Worm (Caenorhabditis elegans) whole organism, young adult: ENCODE measurements around the gene F58H1.6.
A peak's percentile ranks its signal among the peaks of the same experiment; 100 is the strongest.

ENCODE experiments used
- B0035.1 ChIP-seq: sonication (generic microtip); optimal IDR thresholded peaks from 2 replicates; lab custom pipeline; 2016; ENCODE audit warnings: missing genetic modification characterization, mild to moderate bottlenecking, missing compliant biosample characterization, missing genotype, missing genetic modification reagents
- B0336.3 ChIP-seq: fragments of 200-800 bp; sonication (Bioruptor generic); IDR thresholded peaks from 2 replicates; pipeline ENCODE4 v1.3.6; 2022; ENCODE audit warnings: missing genetic modification characterization, missing compliant biosample characterization
- C06A6.2 ChIP-seq: fragments of 200-800 bp; sonication (Bioruptor generic); conservative IDR thresholded peaks from 2 replicates; pipeline ENCODE4 v1.3.6; 2022; ENCODE audit warnings: missing genetic modification characterization, missing compliant biosample characterization
- D2030.7 ChIP-seq: fragments of 200-800 bp; sonication (Bioruptor generic); IDR thresholded peaks from 2 replicates; pipeline ENCODE4 v1.3.6; 2022; ENCODE audit warnings: missing genetic modification reagents, missing genetic modification characterization, missing compliant biosample characterization
- F55B11.4 ChIP-seq: sonication (generic microtip); optimal IDR thresholded peaks from 2 replicates; lab custom pipeline; 2016; ENCODE audit warnings: missing compliant biosample characterization, missing genetic modification characterization, borderline replicate concordance; ENCODE audit not compliant: insufficient read depth
- F57C9.4 ChIP-seq: sonication (generic microtip); optimal IDR thresholded peaks from 2 replicates; lab custom pipeline; 2017; ENCODE audit warnings: mild to moderate bottlenecking, missing genetic modification characterization, missing compliant biosample characterization
- T07F8.4 ChIP-seq: sonication (generic microtip); optimal IDR thresholded peaks from 2 replicates; lab custom pipeline; 2016; ENCODE audit warnings: mild to moderate bottlenecking, missing genetic modification characterization, moderate library complexity, missing compliant biosample characterization
- Y53F4B.3 ChIP-seq: fragments of 200-800 bp; sonication (Bioruptor generic); IDR thresholded peaks from 2 replicates; pipeline ENCODE4 v1.3.6; 2022; ENCODE audit warnings: missing genetic modification reagents, missing genetic modification characterization, missing compliant biosample characterization
- Y53G8AR.9 ChIP-seq: fragments of 200-800 bp; sonication (Bioruptor generic); conservative IDR thresholded peaks from 2 replicates; pipeline ENCODE4 v1.3.6; 2022; ENCODE audit warnings: missing genetic modification reagents, missing genetic modification characterization, missing compliant biosample characterization
- Y56A3A.18 ChIP-seq: fragments of 200-800 bp; sonication (Bioruptor generic); IDR thresholded peaks from 2 replicates; pipeline ENCODE4 v1.3.6; 2022; ENCODE audit warnings: missing genetic modification reagents, missing genetic modification characterization, missing compliant biosample characterization
- Y67H2A.10 ChIP-seq: fragments of 200-800 bp; sonication (Bioruptor generic); conservative IDR thresholded peaks from 2 replicates; pipeline ENCODE4 v1.3.6; 2022; ENCODE audit warnings: missing genetic modification reagents, missing genetic modification characterization, missing compliant biosample characterization
- Y95B8A.8 ChIP-seq: fragments of 200-800 bp; sonication (Bioruptor generic); IDR thresholded peaks from 2 replicates; pipeline ENCODE4 v1.3.6; 2022; ENCODE audit warnings: missing genetic modification reagents, missing genetic modification characterization, missing compliant biosample characterization
- aptf-2 ChIP-seq: fragments of 200-800 bp; sonication (Bioruptor generic); conservative IDR thresholded peaks from 2 replicates; pipeline ENCODE4 v1.3.6; 2022; ENCODE audit warnings: missing genetic modification reagents, missing genetic modification characterization, missing compliant biosample characterization
- aptf-3 ChIP-seq: fragments of 200-800 bp; sonication (Bioruptor generic); IDR thresholded peaks from 2 replicates; pipeline ENCODE4 v1.3.6; 2022; ENCODE audit warnings: missing genetic modification characterization, missing compliant biosample characterization
- attf-6 ChIP-seq: fragments of 200-800 bp; sonication (Bioruptor generic); IDR thresholded peaks from 2 replicates; pipeline ENCODE4 v1.3.6; 2022; ENCODE audit warnings: missing genetic modification reagents, missing genetic modification characterization, missing compliant biosample characterization
- ccch-3 ChIP-seq: fragments of 200-800 bp; sonication (Bioruptor generic); optimal IDR thresholded peaks from 2 replicates; lab custom pipeline; 2018; ENCODE audit warnings: mild to moderate bottlenecking, missing genetic modification characterization, missing compliant biosample characterization
- cebp-1 ChIP-seq, 2 experiments: fragments of 200-800 bp in 1 of 2; sonication (Bioruptor generic) in 1 of 2; sonication (generic microtip) in 1 of 2; IDR thresholded peaks in 1 of 2; optimal IDR thresholded peaks in 1 of 2; 2 replicates each; pipeline versions ENCODE4 v1.3.6 to Lab custom; 2017 to 2022; ENCODE audit warnings: missing compliant biosample characterization in 2 of 2, missing genetic modification characterization in 2 of 2, mild to moderate bottlenecking in 1 of 2, missing genetic modification reagents in 1 of 2, moderate library complexity in 1 of 2
- ceh-27 ChIP-seq: fragments of 200-800 bp; sonication (Bioruptor generic); optimal IDR thresholded peaks from 2 replicates; lab custom pipeline; 2018; ENCODE audit warnings: mild to moderate bottlenecking, missing genetic modification characterization, moderate library complexity, missing compliant biosample characterization
- dpff-1 ChIP-seq: sonication (generic microtip); optimal IDR thresholded peaks from 2 replicates; lab custom pipeline; 2017; ENCODE audit warnings: mild to moderate bottlenecking, missing genetic modification characterization, missing compliant biosample characterization
- egl-44 ChIP-seq: fragments of 200-800 bp; sonication (Bioruptor generic); IDR thresholded peaks from 2 replicates; pipeline ENCODE4 v1.3.6; 2022; ENCODE audit warnings: missing genetic modification reagents, missing genetic modification characterization, missing compliant biosample characterization
- ekl-4 ChIP-seq: fragments of 200-800 bp; sonication (Bioruptor generic); IDR thresholded peaks from 2 replicates; pipeline ENCODE4 v1.3.6; 2022; ENCODE audit warnings: missing genetic modification reagents, missing genetic modification characterization, missing compliant biosample characterization
- fkh-3 ChIP-seq: sonication (generic microtip); optimal IDR thresholded peaks from 2 replicates; lab custom pipeline; 2016; ENCODE audit warnings: mild to moderate bottlenecking, missing genetic modification characterization, missing compliant biosample characterization
- hmg-1.2 ChIP-seq: fragments of 200-800 bp; sonication (Bioruptor generic); IDR thresholded peaks from 2 replicates; pipeline ENCODE4 v1.3.6; 2022; ENCODE audit warnings: missing genetic modification reagents, missing genetic modification characterization, missing compliant biosample characterization
- hmg-20 ChIP-seq: fragments of 200-800 bp; sonication (Bioruptor generic); IDR thresholded peaks from 2 replicates; pipeline ENCODE4 v1.3.6; 2022; ENCODE audit warnings: missing genetic modification reagents, missing genetic modification characterization, missing compliant biosample characterization
- hrde-1 ChIP-seq: sonication (generic microtip); optimal IDR thresholded peaks from 2 replicates; lab custom pipeline; 2016; ENCODE audit warnings: missing genetic modification characterization, mild to moderate bottlenecking, missing compliant biosample characterization, moderate library complexity, missing genotype, missing genetic modification reagents, borderline replicate concordance
- lag-1 ChIP-seq: fragments of 200-800 bp; sonication (Bioruptor generic); IDR thresholded peaks from 2 replicates; pipeline ENCODE4 v1.3.6; 2022; ENCODE audit warnings: missing genetic modification reagents, missing genetic modification characterization, missing compliant biosample characterization
- lin-40 ChIP-seq: sonication (generic microtip); optimal IDR thresholded peaks from 2 replicates; lab custom pipeline; 2016; ENCODE audit warnings: missing genetic modification characterization, mild to moderate bottlenecking, missing compliant biosample characterization, missing genotype, missing genetic modification reagents
- lir-1 ChIP-seq: fragments of 200-800 bp; sonication (Bioruptor generic); conservative IDR thresholded peaks from 2 replicates; pipeline ENCODE4 v1.3.6; 2022; ENCODE audit warnings: missing genetic modification reagents, missing genetic modification characterization, missing compliant biosample characterization
- lsl-1 ChIP-seq: fragments of 200-800 bp; sonication (Bioruptor generic); optimal IDR thresholded peaks from 2 replicates; lab custom pipeline; 2018; ENCODE audit warnings: mild to moderate bottlenecking, missing genetic modification characterization, moderate library complexity, missing compliant biosample characterization
- madf-6 ChIP-seq: fragments of 200-800 bp; sonication (Bioruptor generic); IDR thresholded peaks from 2 replicates; pipeline ENCODE4 v1.3.6; 2022; ENCODE audit warnings: missing genetic modification reagents, missing genetic modification characterization, missing compliant biosample characterization
- madf-8 ChIP-seq: fragments of 200-800 bp; sonication (Bioruptor generic); conservative IDR thresholded peaks from 2 replicates; pipeline ENCODE4 v1.3.6; 2022; ENCODE audit warnings: missing genetic modification reagents, missing genetic modification characterization, missing compliant biosample characterization
- mes-4 ChIP-seq: sonication (generic microtip); optimal IDR thresholded peaks from 2 replicates; lab custom pipeline; 2016; ENCODE audit warnings: missing genotype, missing genetic modification characterization, missing compliant biosample characterization
- mxl-1 ChIP-seq: sonication (generic microtip); optimal IDR thresholded peaks from 2 replicates; lab custom pipeline; 2016; ENCODE audit warnings: missing genetic modification characterization, missing compliant biosample characterization
- nhr-179 ChIP-seq: sonication (generic microtip); optimal IDR thresholded peaks from 2 replicates; lab custom pipeline; 2016; ENCODE audit warnings: mild to moderate bottlenecking, missing genetic modification characterization, missing compliant biosample characterization
- nhr-27 ChIP-seq: fragments of 200-800 bp; sonication (Bioruptor generic); optimal IDR thresholded peaks from 2 replicates; lab custom pipeline; 2018; ENCODE audit warnings: mild to moderate bottlenecking, missing genetic modification characterization, moderate library complexity, missing compliant biosample characterization
- pbrm-1 ChIP-seq: fragments of 200-800 bp; sonication (Bioruptor generic); IDR thresholded peaks from 2 replicates; pipeline ENCODE4 v1.3.6; 2022; ENCODE audit warnings: missing genetic modification reagents, missing genetic modification characterization, missing compliant biosample characterization
- rpc-1 ChIP-seq, 2 experiments: fragments of 150-350 bp in 1 of 2; sonication (generic microtip) in 1 of 2; optimal IDR thresholded peaks; 2 replicates each; lab custom pipeline; 2014 to 2018; ENCODE audit warnings: missing biosample characterization in 1 of 2, missing genetic modification characterization in 1 of 2, missing genetic modification reagents in 1 of 2, missing genotype in 1 of 2
- snpc-1.1 ChIP-seq: sonication (generic microtip); optimal IDR thresholded peaks from 2 replicates; lab custom pipeline; 2017; ENCODE audit warnings: missing genetic modification characterization, mild to moderate bottlenecking, missing compliant biosample characterization, antibody characterized with exemption, moderate library complexity, missing genotype, missing genetic modification reagents; ENCODE audit not compliant: insufficient read depth
- somi-1 ChIP-seq: fragments of 200-800 bp; sonication (Bioruptor generic); optimal IDR thresholded peaks from 2 replicates; lab custom pipeline; 2018; ENCODE audit warnings: mild to moderate bottlenecking, missing genetic modification characterization, missing compliant biosample characterization
- unc-62 ChIP-seq: fragments of 150-350 bp; optimal IDR thresholded peaks from 2 replicates; lab custom pipeline; 2014; ENCODE audit warnings: missing biosample characterization, missing genetic modification reagents, missing genetic modification characterization
- ztf-22 ChIP-seq: fragments of 200-800 bp; sonication (Bioruptor generic); optimal IDR thresholded peaks from 2 replicates; lab custom pipeline; 2018; ENCODE audit warnings: mild to moderate bottlenecking, missing genetic modification characterization, moderate library complexity, missing compliant biosample characterization
- ztf-26 ChIP-seq: sonication (generic microtip); optimal IDR thresholded peaks from 2 replicates; lab custom pipeline; 2017; ENCODE audit warnings: missing genetic modification characterization, missing compliant biosample characterization
- ztf-3 ChIP-seq: fragments of 200-800 bp; sonication (Bioruptor generic); optimal IDR thresholded peaks from 2 replicates; lab custom pipeline; 2018; ENCODE audit warnings: mild to moderate bottlenecking, missing genetic modification characterization, missing compliant biosample characterization
- ztf-6 ChIP-seq: fragments of 200-800 bp; sonication (Bioruptor generic); IDR thresholded peaks from 2 replicates; pipeline ENCODE4 v1.3.6; 2022; ENCODE audit warnings: missing genetic modification reagents, missing genetic modification characterization, missing compliant biosample characterization

Gene F58H1.6

ce11 chrV:11942325-11942724, at the start of gene F58H1.6:
TSS of gene F58H1.6 (plus strand) at chrV:11942625.
- TF ChIP-seq ccch-3 (GFP tag; lab: Kevin White, UChicago): no peak
- TF ChIP-seq lsl-1: no peak
- no peak for TF ChIP-seq nhr-179 (tag; lab: Kevin White, UChicago)
- no peak for TF ChIP-seq ztf-22
- no peak for TF ChIP-seq lir-1 (GFP tag; lab: Robert Waterston, UW)
- no peak for TF ChIP-seq ztf-3 (GFP tag; lab: Kevin White, UChicago)
- TF ChIP-seq somi-1 (GFP tag; lab: Kevin White, UChicago): no peak
- no peak for TF ChIP-seq ceh-27 (GFP tag; lab: Kevin White, UChicago)
- TF ChIP-seq B0035.1 (tag; lab: Kevin White, UChicago): no peak
- no peak for TF ChIP-seq madf-6
- no peak for TF ChIP-seq attf-6 (GFP tag; lab: Robert Waterston, UW)
- TF ChIP-seq T07F8.4 (tag; lab: Kevin White, UChicago): no peak

DNA sequence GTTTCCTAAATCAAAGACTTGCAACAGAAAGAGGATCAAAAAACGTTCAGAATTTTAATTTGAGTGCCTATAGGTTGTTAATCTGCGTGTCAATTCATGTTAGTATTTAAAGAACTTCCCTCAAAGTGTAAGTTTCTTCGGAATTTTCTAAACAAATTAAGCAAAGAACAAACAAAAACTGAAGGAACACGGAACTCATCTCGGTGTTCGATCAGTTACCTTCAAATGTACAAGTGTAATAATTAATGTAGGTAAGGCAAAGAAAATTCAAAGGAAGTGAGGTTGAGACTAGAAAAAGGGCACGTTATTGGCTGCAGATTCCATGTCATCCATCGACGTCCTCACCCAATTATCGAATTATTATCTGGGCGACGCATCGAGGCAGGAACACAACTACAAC, 48.5 kb upstream of the F58H1.6 start, which contains the start of gene K12G11.6:
Gene K12G11.6, plus strand, starts transcription at position 357 of the 400 bp plus-strand sequence.
- TF ChIP-seq ztf-3 (GFP tag; lab: Kevin White, UChicago) (no peak), D2030.7 (no peak), ekl-4 (GFP tag; lab: Robert Waterston, UW) (no peak), ztf-26 (tag; lab: Kevin White, UChicago) (no peak), C06A6.2 (GFP tag; lab: Robert Waterston, UW) (no peak), rpc-1 (optimal IDR thresholded peaks at IDR 0.05; lab: Kevin White, UChicago) (no peak), rpc-1 (tag; optimal IDR thresholded peaks at IDR 0.05; lab: Kevin White, UChicago) (no peak), nhr-27 (tag; lab: Kevin White, UChicago) (no peak), dpff-1 (no peak), madf-8 (GFP tag; lab: Robert Waterston, UW) (no peak), Y95B8A.8 (GFP tag; lab: Robert Waterston, UW) (no peak), B0336.3 (GFP tag; lab: Robert Waterston, UW) (no peak), unc-62 (GFP tag; lab: Kevin White, UChicago) (no peak), F57C9.4 (tag; lab: Kevin White, UChicago) (no peak), hrde-1 (tag; lab: Kevin White, UChicago) (no peak), mes-4 (tag; lab: Kevin White, UChicago) (no peak), Y67H2A.10 (GFP tag; lab: Robert Waterston, UW) (no peak), snpc-1.1 (no peak), aptf-3 (GFP tag; lab: Robert Waterston, UW) (no peak)
- TF ChIP-seq, all 124 proteins: peak for 0

DNA sequence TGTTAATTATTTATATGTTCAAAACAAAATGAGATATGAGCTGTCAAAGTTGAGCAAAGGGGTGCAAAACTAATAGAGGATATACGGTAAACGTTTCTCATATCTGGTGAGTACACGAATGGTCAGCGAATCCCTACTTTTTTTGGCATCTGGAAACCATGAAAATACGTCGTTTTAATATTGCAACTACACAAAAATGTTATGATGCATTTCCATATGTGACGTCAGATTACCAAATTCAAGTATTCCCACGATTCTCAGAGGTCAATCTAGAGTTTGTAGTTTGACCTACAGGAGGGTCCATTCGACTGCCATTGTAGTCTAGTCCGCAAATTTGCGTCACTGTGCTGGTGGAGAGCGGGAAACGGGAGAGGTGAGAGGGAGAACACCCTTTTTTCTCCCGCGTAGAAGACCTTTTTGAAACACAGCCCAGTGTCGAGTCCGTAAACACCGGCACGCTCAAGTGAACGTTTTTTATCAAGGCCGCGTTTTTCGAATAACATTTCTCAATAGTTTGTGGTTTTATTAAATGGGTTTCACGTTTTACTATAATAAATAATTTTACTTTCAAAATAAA, 46.0 kb upstream of the F58H1.6 start:
- TF ChIP-seq lag-1 (GFP tag; lab: Robert Waterston, UW) (no peak), fkh-3 (no peak), Y56A3A.18 (no peak), lin-40 (tag; lab: Kevin White, UChicago) (no peak), mxl-1 (tag; lab: Kevin White, UChicago) (no peak), ztf-6 (GFP tag; lab: Robert Waterston, UW) (no peak), pbrm-1 (GFP tag; lab: Robert Waterston, UW) (no peak), Y53F4B.3 (no peak), egl-44 (no peak), hmg-1.2 (GFP tag; lab: Robert Waterston, UW) (peak; percentile 40), Y53G8AR.9 (no peak), hmg-20 (no peak), nhr-179 (tag; lab: Kevin White, UChicago) (no peak), somi-1 (GFP tag; lab: Kevin White, UChicago) (no peak), F55B11.4 (no peak), aptf-2 (GFP tag; lab: Robert Waterston, UW) (0 out of 2 replicates have a peak, but pooled peaks have one; percentile 17), cebp-1 (GFP tag; IDR thresholded peaks at IDR 0.05; lab: Robert Waterston, UW) (no peak), cebp-1 (tag; optimal IDR thresholded peaks at IDR 0.05; lab: Kevin White, UChicago) (peak; percentile 45)
